Worm (Caenorhabditis elegans) whole organism, L3 larva: Measurements from ENCODE around the gene nas-15.

Experiments used
- ceh-82 ChIP-seq: fragments of 150-350 bp; optimal IDR thresholded peaks from 2 replicates; lab custom pipeline; 2014; ENCODE audit warnings: missing biosample characterization, missing genetic modification characterization
- ceh-9 ChIP-seq: sonication (generic microtip); optimal IDR thresholded peaks from 2 replicates; lab custom pipeline; 2018; ENCODE audit warnings: missing biosample characterization, missing genetic modification characterization
- elt-1 ChIP-seq: fragments of 150-350 bp; optimal IDR thresholded peaks from 2 replicates; lab custom pipeline; 2014; ENCODE audit warnings: missing biosample characterization, missing genetic modification characterization
- elt-3 ChIP-seq, 3 experiments: fragments of 150-350 bp in 1 of 3; sonication (generic microtip) in 2 of 3; optimal IDR thresholded peaks; 2 replicates in 2 of 3; 4 replicates in 1 of 3; lab custom pipeline; 2014 to 2017; ENCODE audit warnings: missing biosample characterization in 3 of 3, missing genetic modification characterization in 3 of 3
- nhr-237 ChIP-seq: fragments of 150-350 bp; optimal IDR thresholded peaks from 2 replicates; lab custom pipeline; 2014; ENCODE audit warnings: missing biosample characterization, missing genetic modification characterization
- nhr-77 ChIP-seq: fragments of 150-350 bp; optimal IDR thresholded peaks from 2 replicates; lab custom pipeline; 2014; ENCODE audit warnings: missing biosample characterization, missing genetic modification characterization
- sea-2 ChIP-seq: fragments of 150-350 bp; sonication (generic microtip); optimal IDR thresholded peaks from 4 replicates; lab custom pipeline; 2014; ENCODE audit warnings: missing biosample characterization, missing genetic modification reagents, missing genetic modification characterization
- snpc-4 ChIP-seq: fragments of 150-350 bp; optimal IDR thresholded peaks from 2 replicates; lab custom pipeline; 2014; ENCODE audit warnings: missing biosample characterization, missing genetic modification characterization
- unc-62 ChIP-seq: fragments of 150-350 bp; sonication (generic microtip); optimal IDR thresholded peaks from 4 replicates; lab custom pipeline; 2014; ENCODE audit warnings: missing biosample characterization, missing genetic modification reagents, missing genetic modification characterization
- ztf-4 ChIP-seq: fragments of 150-350 bp; optimal IDR thresholded peaks from 2 replicates; lab custom pipeline; 2014; ENCODE audit warnings: missing biosample characterization, missing genetic modification characterization

DNA sequence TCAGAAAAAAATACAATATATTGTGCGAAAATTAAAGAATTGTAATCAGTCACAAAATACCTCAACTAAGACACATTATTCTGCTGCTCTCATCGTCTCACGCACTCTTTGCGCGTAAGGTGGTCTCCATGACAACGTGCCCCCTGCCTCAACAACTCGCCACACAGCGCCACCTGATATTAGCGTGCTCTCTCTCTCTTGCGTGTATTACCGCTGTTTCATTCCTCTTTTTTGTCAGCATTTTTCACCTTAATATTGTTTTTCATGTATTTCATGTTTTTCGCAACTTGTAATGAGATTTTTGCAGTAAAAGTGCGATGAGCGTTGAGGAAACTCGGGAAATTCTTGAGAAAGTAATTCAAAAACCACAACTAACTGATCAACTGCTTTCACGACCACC, 14.1 kb upstream of the nas-15 start, which contains the start of gene dyf-11:
- TF ChIP-seq ceh-9 (tag; lab: Kevin White, UChicago) (no peak), sea-2 (GFP tag; lab: Kevin White, UChicago) (no peak), ceh-82 (tag; lab: Kevin White, UChicago) (no peak), snpc-4 (tag; lab: Kevin White, UChicago) (no peak), unc-62 (GFP tag; lab: Kevin White, UChicago) (no peak), elt-1 (tag; lab: Kevin White, UChicago) (no peak), ztf-4 (no peak), nhr-237 (no peak), nhr-77 (tag; lab: Kevin White, UChicago) (no peak), elt-3 (tag; optimal IDR thresholded peaks at IDR 0.05; lab: Kevin White, UChicago) (no peak)
